Fruit fly (Drosophila melanogaster) whole organism, wandering third instar larva: ENCODE results near the gene COX8.

Experiments used
- Abd-B ChIP-seq: fragments of >200 bp; optimal IDR thresholded peaks from 2 replicates; lab custom pipeline; 2017; ENCODE audit warnings: missing biosample characterization, missing genetic modification characterization
- GATAd ChIP-seq: sonication (Bioruptor generic); optimal IDR thresholded peaks from 2 replicates; lab custom pipeline; 2016; ENCODE audit warnings: missing biosample characterization, missing genetic modification characterization
- HLH106 ChIP-seq: fragments of 200-800 bp; optimal IDR thresholded peaks from 3 replicates; lab custom pipeline; 2019; ENCODE audit warnings: missing biosample characterization, mild to moderate bottlenecking, missing genetic modification characterization, moderate library complexity
- Hnf4 ChIP-seq: fragments of 200-800 bp; sonication (Bioruptor generic); optimal IDR thresholded peaks from 2 replicates; lab custom pipeline; 2016; ENCODE audit warnings: missing biosample characterization, mild to moderate bottlenecking, missing genetic modification characterization
- Myc ChIP-seq: fragments of >200 bp; optimal IDR thresholded peaks from 2 replicates; lab custom pipeline; 2017
- Vsx2 ChIP-seq: fragments of 200-300, 225-300 bp; sonication (Bioruptor generic); optimal IDR thresholded peaks from 2 replicates; lab custom pipeline; 2018; ENCODE audit warnings: missing biosample characterization, missing genetic modification characterization; ENCODE audit not compliant: partially characterized antibody
- fru ChIP-seq: fragments of 200-800 bp; sonication (Bioruptor generic); optimal IDR thresholded peaks from 3 replicates; lab custom pipeline; 2016; ENCODE audit warnings: missing biosample characterization, mild to moderate bottlenecking, missing genetic modification characterization
- h ChIP-seq: fragments of 200-800 bp; sonication (Bioruptor generic); optimal IDR thresholded peaks from 3 replicates; lab custom pipeline; 2016; ENCODE audit warnings: missing biosample characterization, mild to moderate bottlenecking, missing genetic modification characterization
- sage ChIP-seq: fragments of 200-800 bp; sonication (Bioruptor generic); optimal IDR thresholded peaks from 2 replicates; lab custom pipeline; 2016; ENCODE audit warnings: missing biosample characterization, mild to moderate bottlenecking, missing genetic modification characterization

DNA sequence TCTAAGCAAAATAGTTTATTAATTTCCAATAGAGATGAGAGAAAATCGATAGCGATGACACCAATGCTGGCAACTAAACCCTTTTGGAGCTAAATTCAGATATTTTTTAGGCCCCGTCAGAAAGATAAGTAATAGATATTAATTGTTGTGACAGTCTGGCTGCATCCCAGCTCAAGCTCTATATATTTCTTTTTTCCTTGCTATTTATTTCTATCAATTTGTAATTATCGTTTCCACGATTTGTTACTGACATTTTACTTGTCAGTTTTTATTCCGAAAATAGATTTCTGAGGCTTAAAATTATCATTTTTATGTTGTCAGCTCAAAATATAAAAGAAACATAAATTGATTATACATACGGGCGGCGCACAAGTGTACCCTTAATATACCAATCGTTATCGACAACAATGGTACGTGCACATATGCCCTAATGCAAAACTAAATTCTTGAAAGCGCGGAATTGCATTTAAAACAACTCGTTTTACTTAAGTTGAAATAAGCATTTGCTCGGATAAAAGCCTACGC is 29.7 kb upstream of the COX8 start, which contains the start of the genes CRIF and SMC5:
- no peak for TF ChIP-seq sage (GFP tag; lab: Kevin White, UChicago)
- TF ChIP-seq h (GFP tag; lab: Kevin White, UChicago): no peak
- no peak for TF ChIP-seq GATAd (GFP tag; lab: Kevin White, UChicago)
- peak; percentile 59 for TF ChIP-seq HLH106 (tag; lab: Kevin White, UChicago)
- TF ChIP-seq Abd-B (GFP tag; lab: Kevin White, UChicago): no peak
- TF ChIP-seq fru (GFP tag; lab: Kevin White, UChicago): no peak
- TF ChIP-seq Vsx2 (GFP tag; lab: Kevin White, UChicago): peak; percentile 95
- peak; percentile 91 for TF ChIP-seq Myc (lab: Kevin White, UChicago)
- peak; percentile 64 for TF ChIP-seq Hnf4 (GFP tag; lab: Kevin White, UChicago)
